Worm (Caenorhabditis elegans): Measurements from ENCODE around the gene ttn-1.
A peak's percentile ranks its signal among the peaks of the same experiment; 100 is the strongest.

Gene ttn-1

ce11 chrV:6239855-6240254, 37.4 kb upstream of the ttn-1 start (continued):
- TF ChIP-seq elt-1 (tag; optimal IDR thresholded peaks at IDR 0.05) (no peak), mdl-1 (tag; optimal IDR thresholded peaks at IDR 0.05) (peak; percentile 42 to 72), ama-1 (optimal IDR thresholded peaks at IDR 0.05) (no peak), nhr-237 (tag; optimal IDR thresholded peaks at IDR 0.05) (no peak), ztf-4 (tag; optimal IDR thresholded peaks at IDR 0.05) (no peak), C34F6.9 (tag; optimal IDR thresholded peaks at IDR 0.05) (no peak), sma-3 (GFP tag; optimal IDR thresholded peaks at IDR 0.05) (peak; percentile 37), blmp-1 (tag; optimal IDR thresholded peaks at IDR 0.05; ENCODE audit: insufficient read depth) (peak; percentile 92), lin-39 (tag; optimal IDR thresholded peaks at IDR 0.05) (no peak), nhr-77 (tag; optimal IDR thresholded peaks at IDR 0.05) (no peak), nhr-10 (tag; optimal IDR thresholded peaks at IDR 0.05) (no peak)

ce11 chrV:6238347-6238746, 35.9 kb upstream of the ttn-1 start:
- TF ChIP-seq mdl-1 (tag; optimal IDR thresholded peaks at IDR 0.05) (no peak), sma-9 (GFP tag; optimal IDR thresholded peaks at IDR 0.05) (peak; percentile 90), sma-9 (tag; optimal IDR thresholded peaks at IDR 0.05) (no peak), nhr-237 (tag; optimal IDR thresholded peaks at IDR 0.05) (no peak), nhr-129 (tag; optimal IDR thresholded peaks at IDR 0.05) (peak; percentile 2), egl-27 (tag; optimal IDR thresholded peaks at IDR 0.05) (peak; percentile 2), nhr-25 (tag; optimal IDR thresholded peaks at IDR 0.05) (peak; percentile 18), nhr-21 (tag; optimal IDR thresholded peaks at IDR 0.05) (peak; percentile 38), sma-3 (GFP tag; optimal IDR thresholded peaks at IDR 0.05) (peak; percentile 73)

ce11 chrV:6234876-6235275, 32.4 kb upstream of the ttn-1 start, which contains the start of gene K08B12.3:
TSS of gene K08B12.3 (plus strand) at chrV:6235176.
- no peak for TF ChIP-seq unc-39 (tag; optimal IDR thresholded peaks at IDR 0.05)
- peak; percentile 32 for TF ChIP-seq unc-55 (GFP tag; optimal IDR thresholded peaks at IDR 0.05)
- TF ChIP-seq snpc-4 (tag; optimal IDR thresholded peaks at IDR 0.05), result no peak

DNA sequence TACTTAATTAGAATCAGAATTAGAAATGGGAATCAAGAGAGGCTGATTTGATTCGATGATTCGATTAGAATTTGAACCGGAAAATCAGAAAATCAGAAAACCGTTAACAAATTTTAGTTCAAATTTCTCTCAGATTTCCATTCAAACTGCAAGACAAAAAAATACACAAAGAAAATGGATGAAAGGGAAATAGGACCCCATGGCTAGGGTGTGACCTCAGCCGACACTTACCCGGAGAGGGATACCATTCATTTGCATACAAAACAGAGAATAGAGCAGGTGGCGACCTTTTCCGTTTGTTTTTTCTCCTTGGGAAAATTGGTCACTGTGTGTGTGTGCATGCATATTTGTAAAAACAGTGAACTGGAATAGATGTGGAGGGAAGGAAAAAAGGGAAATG, 31.5 kb upstream of the ttn-1 start:
- TF ChIP-seq nhr-25 (tag; optimal IDR thresholded peaks at IDR 0.05) (peak; percentile 15), sem-4 (tag; optimal IDR thresholded peaks at IDR 0.05) (no peak), R02D3.7 (tag; optimal IDR thresholded peaks at IDR 0.05) (no peak), crh-2 (tag; optimal IDR thresholded peaks at IDR 0.05) (no peak), zag-1 (tag; optimal IDR thresholded peaks at IDR 0.05) (no peak), gmeb-1 (tag; optimal IDR thresholded peaks at IDR 0.05) (no peak)

- TF ChIP-seq snpc-4 (tag; optimal IDR thresholded peaks at IDR 0.05) (no peak), sma-9 (GFP tag; optimal IDR thresholded peaks at IDR 0.05) (no peak), sma-9 (tag; optimal IDR thresholded peaks at IDR 0.05) (no peak), lin-11 (tag; optimal IDR thresholded peaks at IDR 0.05) (no peak), lsy-2 (tag; optimal IDR thresholded peaks at IDR 0.05) (peak in 1 of 2 experiments; percentile 42), nhr-6 (tag; optimal IDR thresholded peaks at IDR 0.05) (no peak), fos-1 (tag; optimal IDR thresholded peaks at IDR 0.05) (no peak), nhr-11 (tag; optimal IDR thresholded peaks at IDR 0.05) (no peak), unc-55 (GFP tag; optimal IDR thresholded peaks at IDR 0.05) (peak; percentile 24), dmd-4 (tag; optimal IDR thresholded peaks at IDR 0.05) (no peak), ztf-4 (tag; optimal IDR thresholded peaks at IDR 0.05) (no peak), gmeb-1 (tag; optimal IDR thresholded peaks at IDR 0.05) (no peak), crh-2 (tag; optimal IDR thresholded peaks at IDR 0.05) (no peak), F13H6.1 (tag; optimal IDR thresholded peaks at IDR 0.05) (peak; percentile 5), ztf-1 (GFP tag; conservative IDR thresholded peaks at IDR 0.05) (no peak), ceh-16 (tag; optimal IDR thresholded peaks at IDR 0.05) (no peak), R02D3.7 (tag; optimal IDR thresholded peaks at IDR 0.05) (no peak), mbf-1 (tag; optimal IDR thresholded peaks at IDR 0.05) (no peak), unc-62 (GFP tag; optimal IDR thresholded peaks at IDR 0.05) (no peak), zag-1 (tag; optimal IDR thresholded peaks at IDR 0.05) (no peak), nhr-25 (tag; optimal IDR thresholded peaks at IDR 0.05) (peak; percentile 12), peb-1 (tag; optimal IDR thresholded peaks at IDR 0.05) (no peak), sma-3 (GFP tag; optimal IDR thresholded peaks at IDR 0.05) (no peak), nhr-129 (tag; optimal IDR thresholded peaks at IDR 0.05) (peak; percentile 28), elt-3 (tag; optimal IDR thresholded peaks at IDR 0.05) (no peak), lin-39 (tag; optimal IDR thresholded peaks at IDR 0.05) (no peak), ztf-11 (tag; optimal IDR thresholded peaks at IDR 0.05) (no peak), unc-39 (tag; optimal IDR thresholded peaks at IDR 0.05) (no peak), lin-13 (GFP tag; optimal IDR thresholded peaks at IDR 0.05) (no peak), ZK546.5 (tag; optimal IDR thresholded peaks at IDR 0.05) (no peak), alr-1 (tag; optimal IDR thresholded peaks at IDR 0.05) (no peak), aly-2 (tag; optimal IDR thresholded peaks at IDR 0.05) (no peak), mab-5 (tag; optimal IDR thresholded peaks at IDR 0.05) (no peak), sem-4 (tag; optimal IDR thresholded peaks at IDR 0.05) (peak; percentile 63), skn-1 (tag; optimal IDR thresholded peaks at IDR 0.05) (no peak), nhr-21 (tag; optimal IDR thresholded peaks at IDR 0.05) (no peak), nhr-23 (tag; optimal IDR thresholded peaks at IDR 0.05) (no peak)
These were observed 30.5 kb upstream of the ttn-1 start for ce11 chrV:6232886-6233285.

All from whole organism, L2 larva.